Worm (Caenorhabditis elegans) whole organism, L4/young adult: ENCODE data around the gene srx-88.

Experiments
- W03F9.2 ChIP-seq: fragments of 150-350 bp; optimal IDR thresholded peaks from 2 replicates; lab custom pipeline; 2014; ENCODE audit warnings: missing biosample characterization, missing genetic modification characterization
- dao-5 ChIP-seq: sonication (generic microtip); optimal IDR thresholded peaks from 2 replicates; lab custom pipeline; 2016; ENCODE audit warnings: missing genotype, missing genetic modification characterization, moderate library complexity, missing compliant biosample characterization
- him-1 ChIP-seq: sonication (generic microtip); optimal IDR thresholded peaks from 2 replicates; lab custom pipeline; 2016; ENCODE audit warnings: missing genotype, missing genetic modification reagents, missing genetic modification characterization, missing compliant biosample characterization

DNA sequence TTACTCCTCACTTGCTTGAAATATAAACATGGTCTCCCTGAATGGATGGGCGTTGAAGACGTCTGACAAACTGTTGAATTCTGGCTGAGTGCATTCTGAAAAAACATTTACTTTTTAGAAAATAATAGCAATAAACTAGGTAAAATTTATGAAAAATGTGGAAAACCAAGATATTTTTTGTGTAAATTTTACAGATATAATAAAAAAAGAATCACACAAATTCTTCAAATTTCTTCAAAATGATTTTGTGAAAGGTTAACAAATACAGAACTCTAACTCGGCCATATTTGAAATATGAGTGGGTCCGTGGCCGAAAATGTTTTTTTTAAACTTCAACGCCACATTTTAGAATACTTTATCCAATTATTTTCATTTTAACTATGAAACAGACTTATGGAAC, 34.9 kb downstream of the srx-88 start, which contains the start of gene glb-15:
- TF ChIP-seq him-1 (tag; lab: Kevin White, UChicago) (no peak), W03F9.2 (no peak), dao-5 (no peak)
